Worm (Caenorhabditis elegans): Measurements from ENCODE around the gene Y51A2B.5.

DNA sequence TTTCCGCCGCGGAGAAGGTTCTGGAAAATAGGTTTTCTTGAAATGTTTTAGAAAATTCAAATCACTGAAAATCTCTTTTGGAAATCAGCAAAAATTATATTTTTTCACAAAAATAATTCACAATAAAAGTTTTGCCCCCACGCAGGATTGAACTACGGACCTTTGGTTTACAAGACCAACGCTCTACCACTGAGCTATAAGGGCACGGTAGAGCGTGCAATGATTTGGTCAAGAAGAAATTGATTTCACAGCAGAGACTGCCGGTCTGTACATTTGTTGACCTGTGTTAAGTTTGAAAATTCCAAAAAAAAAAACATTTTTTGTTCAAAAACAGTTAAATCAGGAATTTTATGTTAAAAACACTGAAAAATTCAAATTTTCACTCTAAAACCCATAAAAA lies 23.3 kb downstream of the Y51A2B.5 start:
- TF ChIP-seq D2030.7 (GFP tag; IDR thresholded peaks at IDR 0.05), result 0 out of 2 replicates have a peak, but pooled peaks have one; percentile 26
- TF ChIP-seq unc-62 (GFP tag; optimal IDR thresholded peaks at IDR 0.05), result no peak
- TF ChIP-seq him-1 (tag; optimal IDR thresholded peaks at IDR 0.05), result peak; percentile 70
- TF ChIP-seq F37B4.10 (GFP tag; IDR thresholded peaks at IDR 0.05), result no peak
- no peak for TF ChIP-seq repo-1 (tag; optimal IDR thresholded peaks at IDR 0.05)
- no peak for TF ChIP-seq sea-2 (GFP tag; IDR thresholded peaks at IDR 0.05)
- TF ChIP-seq let-526 (GFP tag; IDR thresholded peaks at IDR 0.05), result no peak
- TF ChIP-seq efl-1 (GFP tag; optimal IDR thresholded peaks at IDR 0.05), result no peak
- no peak for TF ChIP-seq hrde-1 (tag; optimal IDR thresholded peaks at IDR 0.05; ENCODE audit: borderline replicate concordance)
- TF ChIP-seq nhr-80 (tag; optimal IDR thresholded peaks at IDR 0.05), result peak; percentile 2
- no peak for TF ChIP-seq pha-4 (tag; optimal IDR thresholded peaks at IDR 0.05)
- TF ChIP-seq hlh-12 (tag; optimal IDR thresholded peaks at IDR 0.05), result peak; percentile 11
